Fruit fly (Drosophila melanogaster) whole organism, embryonic: ENCODE measurements around the gene CG10802.

Experiments used
- Ada2b ChIP-seq: fragments of 200-800 bp; sonication (Bioruptor generic); IDR thresholded peaks from 2 replicates; pipeline ENCODE4 v1.3.6; 2022; ENCODE audit warnings: missing biosample characterization, missing genetic modification characterization
- Adf1 ChIP-seq: fragments of 200-800 bp; sonication (Bioruptor generic); IDR thresholded peaks from 2 replicates; pipeline ENCODE4 v1.3.6; 2022; ENCODE audit warnings: missing biosample characterization, missing genetic modification characterization
- CG15073 ChIP-seq: fragments of 200-800 bp; sonication (Bioruptor generic); optimal IDR thresholded peaks from 2 replicates; lab custom pipeline; 2016; ENCODE audit warnings: missing biosample characterization, missing genetic modification characterization
- CG1602 ChIP-seq: fragments of 200-800 bp; sonication (Bioruptor generic); optimal IDR thresholded peaks from 3 replicates; lab custom pipeline; 2016; ENCODE audit warnings: missing biosample characterization, missing genetic modification characterization
- CG1647 ChIP-seq: fragments of 200-800 bp; sonication (Bioruptor generic); optimal IDR thresholded peaks from 3 replicates; lab custom pipeline; 2016; ENCODE audit warnings: missing biosample characterization, missing genetic modification characterization
- CG17359 ChIP-seq: fragments of 200-800 bp; sonication (Bioruptor generic); optimal IDR thresholded peaks from 3 replicates; lab custom pipeline; 2018; ENCODE audit warnings: missing biosample characterization, mild to moderate bottlenecking, missing genetic modification characterization, moderate library complexity
- CG18619 ChIP-seq: fragments of 200-800 bp; sonication (Bioruptor generic); optimal IDR thresholded peaks from 3 replicates; lab custom pipeline; 2017; ENCODE audit warnings: missing biosample characterization, mild to moderate bottlenecking, missing genetic modification characterization
- CG2678 ChIP-seq: fragments of 200-800 bp; sonication (Bioruptor generic); optimal IDR thresholded peaks from 3 replicates; lab custom pipeline; 2019; ENCODE audit warnings: missing biosample characterization, mild to moderate bottlenecking, missing genetic modification characterization, moderate library complexity
- CG30403 ChIP-seq: fragments of 200-800 bp; sonication (Bioruptor generic); optimal IDR thresholded peaks from 3 replicates; lab custom pipeline; 2016; ENCODE audit warnings: missing biosample characterization, missing genetic modification characterization
- CG34376 ChIP-seq: fragments of 200-800 bp; sonication (Bioruptor generic); optimal IDR thresholded peaks from 2 replicates; lab custom pipeline; 2018; ENCODE audit warnings: missing biosample characterization, mild to moderate bottlenecking, missing genetic modification characterization
- CG4424 ChIP-seq: fragments of 200-800 bp; sonication (Bioruptor generic); optimal IDR thresholded peaks from 3 replicates; lab custom pipeline; 2016; ENCODE audit warnings: missing biosample characterization, missing genetic modification characterization
- CG6813 ChIP-seq: fragments of 200-800 bp; sonication (Bioruptor generic); optimal IDR thresholded peaks from 2 replicates; lab custom pipeline; 2017; ENCODE audit warnings: missing biosample characterization, missing genetic modification characterization, mild to moderate bottlenecking, moderate library complexity, missing genetic modification reagents
- CG6854 ChIP-seq: fragments of 200-800 bp; sonication (Bioruptor generic); optimal IDR thresholded peaks from 3 replicates; lab custom pipeline; 2017; ENCODE audit warnings: missing biosample characterization, mild to moderate bottlenecking, missing genetic modification characterization
- CG7271 ChIP-seq: fragments of 200-800 bp; sonication (Bioruptor generic); optimal IDR thresholded peaks from 2 replicates; lab custom pipeline; 2018; ENCODE audit warnings: missing biosample characterization, mild to moderate bottlenecking, missing genetic modification characterization, moderate library complexity
- D19A ChIP-seq: fragments of 200-800 bp; optimal IDR thresholded peaks from 3 replicates; lab custom pipeline; 2019; ENCODE audit warnings: missing biosample characterization, mild to moderate bottlenecking, missing genetic modification characterization, moderate library complexity
- Deaf1 ChIP-seq: fragments of 200-800 bp; optimal IDR thresholded peaks from 3 replicates; lab custom pipeline; 2019; ENCODE audit warnings: missing biosample characterization, mild to moderate bottlenecking, missing genetic modification characterization, moderate library complexity
- HLH4C ChIP-seq: fragments of 200-800 bp; sonication (Bioruptor generic); IDR thresholded peaks from 3 replicates; pipeline ENCODE4 v1.3.6; 2022; ENCODE audit warnings: missing biosample characterization, missing genetic modification characterization; ENCODE audit not compliant: partially characterized antibody
- Hmx ChIP-seq: fragments of 200-800 bp; sonication (Bioruptor generic); optimal IDR thresholded peaks from 2 replicates; lab custom pipeline; 2016; ENCODE audit warnings: missing biosample characterization, missing genetic modification characterization
- Hr39 ChIP-seq: fragments of >200 bp; optimal IDR thresholded peaks from 2 replicates; lab custom pipeline; 2017
- Med ChIP-seq: fragments of 200-800 bp; sonication (Bioruptor generic); peaks from one replicate; lab custom pipeline; 2016; ENCODE audit warnings: missing biosample characterization, missing genetic modification characterization, mild to moderate bottlenecking, inconsistent platforms, moderate library complexity
- NK7.1 ChIP-seq: fragments of 200-800 bp; sonication (Bioruptor generic); optimal IDR thresholded peaks from 3 replicates; lab custom pipeline; 2016; ENCODE audit warnings: missing biosample characterization, missing genetic modification characterization
- Nf-YC ChIP-seq: fragments of 200-800 bp; optimal IDR thresholded peaks from 3 replicates; lab custom pipeline; 2019; ENCODE audit warnings: missing biosample characterization, mild to moderate bottlenecking, missing genetic modification characterization, moderate library complexity
- Poxn ChIP-seq: fragments of 200-800 bp; sonication (Bioruptor generic); IDR thresholded peaks from 2 replicates; pipeline ENCODE4 v1.3.6; 2022; ENCODE audit warnings: missing biosample characterization, missing genetic modification characterization
- Sox102F ChIP-seq: fragments of 200-800 bp; sonication (Bioruptor generic); optimal IDR thresholded peaks from 2 replicates; lab custom pipeline; 2018; ENCODE audit warnings: missing biosample characterization, mild to moderate bottlenecking, missing genetic modification characterization, moderate library complexity
- bbx ChIP-seq: fragments of 200-800 bp; sonication (Bioruptor generic); IDR thresholded peaks from 2 replicates; pipeline ENCODE4 v1.3.6; 2022; ENCODE audit warnings: missing biosample characterization, missing genetic modification characterization; ENCODE audit not compliant: partially characterized antibody
- bsh ChIP-seq, 2 experiments: fragments of 200-800 bp; sonication (Bioruptor generic); optimal IDR thresholded peaks; 2 replicates each; lab custom pipeline; 2017 to 2018; ENCODE audit warnings: mild to moderate bottlenecking in 2 of 2, missing biosample characterization in 2 of 2, missing genetic modification characterization in 2 of 2, moderate library complexity in 1 of 2
- crol ChIP-seq: fragments of 200-800 bp; sonication (Bioruptor generic); IDR thresholded peaks from 2 replicates; pipeline ENCODE4 v1.3.6; 2022; ENCODE audit warnings: missing biosample characterization, missing genetic modification characterization
- cwo ChIP-seq: fragments of 200-800 bp; sonication (Bioruptor generic); optimal IDR thresholded peaks from 3 replicates; lab custom pipeline; 2017; ENCODE audit warnings: missing biosample characterization, missing genetic modification characterization, mild to moderate bottlenecking, moderate library complexity, missing genetic modification reagents
- disco-r ChIP-seq: fragments of 200-800 bp; sonication (Bioruptor generic); optimal IDR thresholded peaks from 2 replicates; lab custom pipeline; 2016; ENCODE audit warnings: missing biosample characterization, missing genetic modification characterization
- dmrt99B ChIP-seq: fragments of 200-800 bp; sonication (Bioruptor generic); optimal IDR thresholded peaks from 2 replicates; lab custom pipeline; 2018; ENCODE audit warnings: missing biosample characterization, mild to moderate bottlenecking, missing genetic modification characterization, moderate library complexity
- esg ChIP-seq: fragments of 200-800 bp; sonication (Bioruptor generic); conservative IDR thresholded peaks from 2 replicates; pipeline ENCODE4 v1.3.6; 2022; ENCODE audit warnings: missing biosample characterization, missing genetic modification characterization
- hbn ChIP-seq: fragments of 200-800 bp; sonication (Bioruptor generic); IDR thresholded peaks from 2 replicates; pipeline ENCODE4 v1.3.6; 2022; ENCODE audit warnings: missing biosample characterization, missing genetic modification characterization; ENCODE audit not compliant: partially characterized antibody
- hkb ChIP-seq, 2 experiments: fragments of 200-800 bp in 1 of 2; fragments of >200 bp in 1 of 2; sonication (Bioruptor generic) in 1 of 2; IDR thresholded peaks in 1 of 2; optimal IDR thresholded peaks in 1 of 2; 2 replicates each; pipeline versions ENCODE4 v1.3.6 to Lab custom; 2017 to 2022; ENCODE audit warnings: missing biosample characterization in 1 of 2, missing genetic modification characterization in 1 of 2
- lbe ChIP-seq: fragments of 200-800 bp; sonication (Bioruptor generic); optimal IDR thresholded peaks from 2 replicates; lab custom pipeline; 2016; ENCODE audit warnings: missing biosample characterization, mild to moderate bottlenecking, missing genetic modification characterization
- lilli ChIP-seq: fragments of 200-800 bp; sonication (Bioruptor generic); optimal IDR thresholded peaks from 3 replicates; lab custom pipeline; 2016; ENCODE audit warnings: missing biosample characterization, missing genetic modification characterization
- lov ChIP-seq, 2 experiments: fragments of 200-800 bp in 1 of 2; fragments of >200 bp in 1 of 2; sonication (Bioruptor generic) in 1 of 2; IDR thresholded peaks in 1 of 2; optimal IDR thresholded peaks in 1 of 2; 2 replicates in 1 of 2; 3 replicates in 1 of 2; pipeline versions ENCODE4 v1.3.6 to Lab custom; 2017 to 2022; ENCODE audit warnings: missing biosample characterization in 1 of 2, missing genetic modification characterization in 1 of 2
- nerfin-1 ChIP-seq: fragments of 200-800 bp; sonication (Bioruptor generic); optimal IDR thresholded peaks from 3 replicates; lab custom pipeline; 2019; ENCODE audit warnings: missing biosample characterization, mild to moderate bottlenecking, missing genetic modification characterization, moderate library complexity
- onecut ChIP-seq: fragments of 200-800 bp; sonication (Bioruptor generic); IDR thresholded peaks from 2 replicates; pipeline ENCODE4 v1.3.6; 2022; ENCODE audit warnings: missing biosample characterization, missing genetic modification characterization
- ranshi ChIP-seq: fragments of 200-800 bp; sonication (Bioruptor generic); IDR thresholded peaks from 2 replicates; pipeline ENCODE4 v1.3.6; 2022; ENCODE audit warnings: missing biosample characterization, missing genetic modification characterization
- ro ChIP-seq: fragments of 200-800 bp; sonication (Bioruptor generic); IDR thresholded peaks from 2 replicates; pipeline ENCODE4 v1.3.6; 2022; ENCODE audit warnings: missing biosample characterization, missing genetic modification characterization
- schlank ChIP-seq: fragments of 200-800 bp; sonication (Bioruptor generic); optimal IDR thresholded peaks from 2 replicates; lab custom pipeline; 2018; ENCODE audit warnings: missing biosample characterization, mild to moderate bottlenecking, missing genetic modification characterization
- scrt ChIP-seq: fragments of 200-800 bp; sonication (Bioruptor generic); optimal IDR thresholded peaks from 2 replicates; lab custom pipeline; 2018; ENCODE audit warnings: missing biosample characterization, mild to moderate bottlenecking, missing genetic modification characterization, moderate library complexity
- sd ChIP-seq: fragments of 200-800 bp; sonication (Bioruptor generic); optimal IDR thresholded peaks from 3 replicates; lab custom pipeline; 2018; ENCODE audit warnings: missing biosample characterization, mild to moderate bottlenecking, missing genetic modification characterization, moderate library complexity
- sens-2 ChIP-seq: fragments of 200-800 bp; sonication (Bioruptor generic); IDR thresholded peaks from 2 replicates; pipeline ENCODE4 v1.3.6; 2022; ENCODE audit warnings: missing biosample characterization, missing genetic modification characterization
- slbo ChIP-seq: fragments of 200-800 bp; sonication (Bioruptor generic); IDR thresholded peaks from 2 replicates; pipeline ENCODE4 v1.3.6; 2022; ENCODE audit warnings: missing biosample characterization, missing genetic modification characterization
- sqz ChIP-seq: fragments of 200-800 bp; sonication (Bioruptor generic); optimal IDR thresholded peaks from 3 replicates; lab custom pipeline; 2018; ENCODE audit warnings: missing biosample characterization, mild to moderate bottlenecking, missing genetic modification characterization
- tgo ChIP-seq: fragments of 200-800 bp; sonication (Bioruptor generic); IDR thresholded peaks from 3 replicates; pipeline ENCODE4 v1.3.6; 2022; ENCODE audit warnings: missing biosample characterization, missing genetic modification characterization
- trem ChIP-seq: fragments of 200-800 bp; optimal IDR thresholded peaks from 3 replicates; lab custom pipeline; 2019; ENCODE audit warnings: missing biosample characterization, mild to moderate bottlenecking, missing genetic modification characterization, moderate library complexity
- unpg ChIP-seq: fragments of 200-800 bp; sonication (Bioruptor generic); optimal IDR thresholded peaks from 3 replicates; lab custom pipeline; 2018; ENCODE audit warnings: missing biosample characterization, mild to moderate bottlenecking, missing genetic modification characterization, moderate library complexity
- vnd ChIP-seq: fragments of 200-800 bp; sonication (Bioruptor generic); IDR thresholded peaks from 3 replicates; pipeline ENCODE4 v1.3.6; 2022; ENCODE audit warnings: missing biosample characterization, missing genetic modification characterization; ENCODE audit not compliant: partially characterized antibody

The CG10802 gene

DNA sequence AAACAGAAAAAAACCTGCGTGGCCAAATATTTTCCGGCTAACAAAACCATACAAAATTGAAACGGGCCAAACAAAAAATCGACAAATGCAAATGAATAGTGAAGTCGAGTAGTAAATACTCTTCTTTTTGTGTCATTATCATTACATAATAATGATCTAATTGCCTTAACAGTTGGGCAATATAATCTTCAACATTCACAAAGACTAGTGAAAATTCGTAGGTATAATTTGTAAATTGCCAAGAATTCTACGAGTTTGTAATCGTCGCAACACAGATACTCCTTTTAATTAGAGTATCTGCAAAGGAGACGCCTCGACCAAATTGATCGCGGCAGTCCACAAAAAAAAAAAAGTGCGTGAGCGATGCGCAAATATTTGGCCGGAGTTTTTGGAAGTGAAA, 45.3 kb upstream of the CG10802 start (continued):
- TF ChIP-seq HLH4C (GFP tag; lab: Robert Waterston, UW) (no peak), cwo (GFP tag; lab: Kevin White, UChicago) (no peak), CG30403 (GFP tag; lab: Kevin White, UChicago) (no peak), bsh (GFP tag; optimal IDR thresholded peaks at IDR 0.05; lab: Kevin White, UChicago) (no peak), hkb (optimal IDR thresholded peaks at IDR 0.05; lab: Kevin White, UChicago) (no peak), hkb (GFP tag; IDR thresholded peaks at IDR 0.05; lab: Robert Waterston, UW) (peak; percentile 58; the same call in 1 of the 2 replicates), unpg (GFP tag; lab: Kevin White, UChicago) (no peak), Poxn (GFP tag; lab: Robert Waterston, UW) (no peak), CG17359 (tag; lab: Kevin White, UChicago) (peak; percentile 43), CG4424 (GFP tag; lab: Kevin White, UChicago) (no peak), Med (GFP tag; lab: Kevin White, UChicago) (peak; percentile 35), Sox102F (peak; percentile 26), hbn (GFP tag; lab: Robert Waterston, UW) (no peak), Deaf1 (tag; lab: Kevin White, UChicago) (no peak), CG34376 (GFP tag; lab: Kevin White, UChicago) (no peak), disco-r (GFP tag; lab: Kevin White, UChicago) (no peak), vnd (GFP tag; lab: Robert Waterston, UW) (no peak), CG2678 (tag; lab: Kevin White, UChicago) (peak; percentile 41), CG7271 (tag; lab: Kevin White, UChicago) (no peak), CG6854 (GFP tag; lab: Kevin White, UChicago) (no peak), Adf1 (GFP tag; lab: Robert Waterston, UW) (no peak), NK7.1 (GFP tag; lab: Kevin White, UChicago) (no peak), CG18619 (GFP tag; lab: Kevin White, UChicago) (no peak), nerfin-1 (tag; lab: Kevin White, UChicago) (no peak), crol (GFP tag; lab: Robert Waterston, UW) (no peak), scrt (no peak), D19A (peak; percentile 75), trem (tag; lab: Kevin White, UChicago) (no peak), slbo (GFP tag; lab: Robert Waterston, UW) (0 out of 2 replicates have a peak, but pooled peaks have one; percentile 18), Ada2b (GFP tag; lab: Robert Waterston, UW) (no peak), lbe (GFP tag; lab: Kevin White, UChicago) (peak; percentile 54), lilli (peak; percentile 3), schlank (no peak), CG6813 (no peak), sqz (peak; percentile 17), onecut (GFP tag; lab: Robert Waterston, UW) (no peak), Hmx (GFP tag; lab: Kevin White, UChicago) (no peak), CG15073 (GFP tag; lab: Kevin White, UChicago) (no peak), CG1647 (GFP tag; lab: Kevin White, UChicago) (no peak), esg (no peak), tgo (GFP tag; lab: Robert Waterston, UW) (no peak), CG1602 (GFP tag; lab: Kevin White, UChicago) (no peak), sens-2 (GFP tag; lab: Robert Waterston, UW) (no peak), bbx (no peak), dmrt99B (tag; lab: Kevin White, UChicago) (no peak), lov (optimal IDR thresholded peaks at IDR 0.05; lab: Kevin White, UChicago) (no peak), lov (GFP tag; IDR thresholded peaks at IDR 0.05; lab: Robert Waterston, UW) (no peak), ro (GFP tag; lab: Robert Waterston, UW) (no peak), ranshi (GFP tag; lab: Robert Waterston, UW) (no peak), sd (peak; percentile 9), Hr39 (no peak), Nf-YC (tag; lab: Kevin White, UChicago) (no peak)
